Fruit fly (Drosophila melanogaster): ENCODE measurements around the gene CG3457.

DNA sequence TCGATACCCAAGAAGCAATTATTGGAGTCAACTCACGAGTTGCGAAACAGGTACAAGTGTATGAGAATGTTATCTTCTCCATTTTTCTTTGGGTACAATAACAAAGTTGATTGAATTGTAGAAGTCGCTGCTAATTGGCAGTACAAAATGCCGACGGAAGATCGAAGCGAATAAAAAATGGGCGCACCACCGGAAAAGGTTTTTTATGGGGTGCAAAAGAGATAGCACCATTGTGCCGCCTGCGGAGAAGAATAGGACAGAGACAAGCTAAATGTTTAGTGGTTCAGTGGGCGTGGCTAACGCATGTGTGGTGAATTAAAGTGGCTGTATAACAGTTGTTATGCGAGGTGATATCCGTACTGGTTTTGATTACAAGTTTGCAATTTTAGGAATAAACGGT is 47.1 kb upstream of the CG3457 start:
- TF ChIP-seq Hr39 (GFP tag; optimal IDR thresholded peaks at IDR 0.05) (no peak), Eip75B (GFP tag; optimal IDR thresholded peaks at IDR 0.05) (no peak), CG10669 (GFP tag; optimal IDR thresholded peaks at IDR 0.05) (no peak), CG16779 (tag; optimal IDR thresholded peaks at IDR 0.05) (no peak), CG7368 (GFP tag; optimal IDR thresholded peaks at IDR 0.05) (no peak), CG6792 (GFP tag; optimal IDR thresholded peaks at IDR 0.05) (no peak), CG6276 (GFP tag; optimal IDR thresholded peaks at IDR 0.05) (no peak), Sox15 (GFP tag; optimal IDR thresholded peaks at IDR 0.05) (no peak), fd59A (GFP tag; optimal IDR thresholded peaks at IDR 0.05) (no peak), topi (GFP tag; optimal IDR thresholded peaks at IDR 0.05) (no peak), CG11902 (GFP tag; optimal IDR thresholded peaks at IDR 0.05) (no peak)

Measured in whole organism, prepupa.